Worm (Caenorhabditis elegans): Measurements from ENCODE around the gene T15B12.2.
A peak's percentile ranks its signal among the peaks of the same experiment; 100 is the strongest.

Gene T15B12.2

DNA sequence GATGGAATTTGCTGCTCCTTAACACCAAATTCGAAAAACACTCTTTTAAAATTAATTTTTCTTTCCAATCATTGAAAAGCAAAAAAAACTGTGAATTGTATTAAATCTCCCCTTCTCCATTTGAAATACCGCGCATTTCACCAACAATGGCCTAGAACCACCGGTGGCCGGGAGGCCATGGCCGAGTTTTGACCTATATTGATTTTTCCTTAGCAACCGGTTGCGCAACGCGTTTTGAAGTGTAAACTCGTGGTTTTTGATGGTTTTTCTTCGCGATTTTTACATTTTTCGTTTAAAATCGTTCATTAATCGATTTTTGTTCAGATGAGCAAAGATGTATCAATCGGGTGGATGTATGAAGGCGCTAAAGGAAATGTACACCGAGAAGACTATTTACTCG lies 6.6 kb upstream of the T15B12.2 start, which contains the start of gene mog-3 (continued):
- TF ChIP-seq hrde-1 (tag; optimal IDR thresholded peaks at IDR 0.05; ENCODE audit: borderline replicate concordance) (no peak), lin-54 (GFP tag; optimal IDR thresholded peaks at IDR 0.05) (peak; percentile 83), die-1 (tag; optimal IDR thresholded peaks at IDR 0.05) (no peak), lag-1 (GFP tag; IDR thresholded peaks at IDR 0.05) (no peak), pha-4 (tag; optimal IDR thresholded peaks at IDR 0.05) (no peak), egl-18 (GFP tag; IDR thresholded peaks at IDR 0.05) (no peak), xnd-1 (tag; optimal IDR thresholded peaks at IDR 0.05) (no peak), ztf-6 (GFP tag; IDR thresholded peaks at IDR 0.05) (no peak), ama-1 (optimal IDR thresholded peaks at IDR 0.05) (no peak), ama-1 (GFP tag; optimal IDR thresholded peaks at IDR 0.05) (no peak), fkh-3 (tag; optimal IDR thresholded peaks at IDR 0.05) (no peak), mxl-1 (tag; optimal IDR thresholded peaks at IDR 0.05) (no peak), rcor-1 (GFP tag; IDR thresholded peaks at IDR 0.05) (no peak), unc-130 (GFP tag; optimal IDR thresholded peaks at IDR 0.05) (peak; percentile 75), lsy-27 (tag; optimal IDR thresholded peaks at IDR 0.05; ENCODE audit: borderline replicate concordance, insufficient read depth) (no peak), him-1 (tag; optimal IDR thresholded peaks at IDR 0.05) (no peak), rec-8 (tag; optimal IDR thresholded peaks at IDR 0.05) (no peak), sea-2 (GFP tag; IDR thresholded peaks at IDR 0.05) (no peak), F23B12.7 (tag; optimal IDR thresholded peaks at IDR 0.05; ENCODE audit: insufficient read depth) (peak; percentile 57), lir-1 (GFP tag; conservative IDR thresholded peaks at IDR 0.05) (peak; percentile 59; the same call in 1 of the 2 replicates), B0261.1 (tag; optimal IDR thresholded peaks at IDR 0.05) (no peak), lin-26 (GFP tag; IDR thresholded peaks at IDR 0.05) (no peak), C06A6.2 (GFP tag; conservative IDR thresholded peaks at IDR 0.05) (no peak), hsf-1 (GFP tag; IDR thresholded peaks at IDR 0.05) (no peak), gei-17 (GFP tag; optimal IDR thresholded peaks at IDR 0.05) (no peak), zfh-2 (GFP tag; conservative IDR thresholded peaks at IDR 0.05) (no peak), nhr-90 (tag; optimal IDR thresholded peaks at IDR 0.05) (no peak), F57C9.4 (tag; optimal IDR thresholded peaks at IDR 0.05) (no peak), egl-44 (GFP tag; IDR thresholded peaks at IDR 0.05) (no peak), zim-3 (tag; optimal IDR thresholded peaks at IDR 0.05) (no peak), mes-4 (tag; optimal IDR thresholded peaks at IDR 0.05) (no peak), Y95B8A.8 (GFP tag; IDR thresholded peaks at IDR 0.05) (no peak), lsl-1 (GFP tag; optimal IDR thresholded peaks at IDR 0.05) (peak; percentile 38), madf-10 (tag; optimal IDR thresholded peaks at IDR 0.05) (no peak), ceh-79 (tag; optimal IDR thresholded peaks at IDR 0.05) (no peak), F49E8.2 (tag; optimal IDR thresholded peaks at IDR 0.05; ENCODE audit: insufficient read depth) (no peak), B0336.3 (GFP tag; IDR thresholded peaks at IDR 0.05) (no peak), F57A8.1 (GFP tag; optimal IDR thresholded peaks at IDR 0.05) (no peak), tbp1 (GFP tag; optimal IDR thresholded peaks at IDR 0.05) (peak; percentile 38), sdz-38 (tag; optimal IDR thresholded peaks at IDR 0.05) (no peak), mel-28 (tag; optimal IDR thresholded peaks at IDR 0.05; ENCODE audit: borderline replicate concordance) (no peak), Y79H2A.3 (GFP tag; conservative IDR thresholded peaks at IDR 0.05) (no peak), madf-3 (GFP tag; IDR thresholded peaks at IDR 0.05) (no peak), K11D2.4 (GFP tag; IDR thresholded peaks at IDR 0.05) (no peak), let-607 (tag; optimal IDR thresholded peaks at IDR 0.05) (no peak), aptf-2 (GFP tag; conservative IDR thresholded peaks at IDR 0.05) (no peak; the same call in 1 of the 2 replicates), ztf-18 (tag; optimal IDR thresholded peaks at IDR 0.05) (no peak), hlh-12 (tag; optimal IDR thresholded peaks at IDR 0.05) (no peak), hmg-20 (GFP tag; IDR thresholded peaks at IDR 0.05) (no peak)
